Worm (Caenorhabditis elegans): ENCODE measurements around the gene T24H10.5.

ce11 chrII:9117789-9118242 lies 16.9 kb downstream of the T24H10.5 start:
- TF ChIP-seq ham-2 (GFP tag; optimal IDR thresholded peaks at IDR 0.05) (no peak), snpc-4 (tag; optimal IDR thresholded peaks at IDR 0.05) (no peak), ceh-39 (tag; optimal IDR thresholded peaks at IDR 0.05) (no peak), nhr-237 (tag; optimal IDR thresholded peaks at IDR 0.05) (no peak), drap-1 (GFP tag; optimal IDR thresholded peaks at IDR 0.05) (no peak), unc-62 (GFP tag; optimal IDR thresholded peaks at IDR 0.05) (no peak), sptf-1 (tag; optimal IDR thresholded peaks at IDR 0.05) (no peak)
